Fruit fly (Drosophila melanogaster) whole organism, embryonic: ENCODE results near the gene Kah.

Experiments used
- B-H2 ChIP-seq: fragments of 200-800 bp; sonication (Bioruptor generic); optimal IDR thresholded peaks from 2 replicates; lab custom pipeline; 2018; ENCODE audit warnings: missing biosample characterization, mild to moderate bottlenecking, missing genetic modification characterization
- BtbVII ChIP-seq: fragments of 200-800 bp; sonication (Bioruptor generic); optimal IDR thresholded peaks from 3 replicates; lab custom pipeline; 2017; ENCODE audit warnings: missing biosample characterization, mild to moderate bottlenecking, missing genetic modification characterization
- CG11696 ChIP-seq: fragments of 200-800 bp; sonication (Bioruptor generic); IDR thresholded peaks from 2 replicates; pipeline ENCODE4 v1.3.6; 2022; ENCODE audit warnings: missing biosample characterization, missing genetic modification characterization
- CG12071 ChIP-seq: fragments of 200-800 bp; sonication (Bioruptor generic); optimal IDR thresholded peaks from 3 replicates; lab custom pipeline; 2018; ENCODE audit warnings: missing biosample characterization, mild to moderate bottlenecking, missing genetic modification characterization
- CG12659 ChIP-seq: fragments of 200-800 bp; sonication (Bioruptor generic); optimal IDR thresholded peaks from 3 replicates; lab custom pipeline; 2017; ENCODE audit warnings: mild to moderate bottlenecking, missing biosample characterization, missing genetic modification reagents, missing genetic modification characterization
- CG13287 ChIP-seq: fragments of 200-800 bp; sonication (Bioruptor generic); IDR thresholded peaks from 2 replicates; pipeline ENCODE4 v1.3.6; 2022; ENCODE audit warnings: missing biosample characterization, missing genetic modification characterization; ENCODE audit not compliant: partially characterized antibody
- CG1792 ChIP-seq: fragments of 200-800 bp; sonication (Bioruptor generic); optimal IDR thresholded peaks from 2 replicates; lab custom pipeline; 2016; ENCODE audit warnings: missing biosample characterization, missing genetic modification characterization
- CG18011 ChIP-seq: fragments of 200-800 bp; sonication (Bioruptor generic); optimal IDR thresholded peaks from 2 replicates; lab custom pipeline; 2017; ENCODE audit warnings: missing biosample characterization, missing genetic modification characterization, mild to moderate bottlenecking, moderate library complexity, missing genotype
- CG18764 ChIP-seq: fragments of 200-800 bp; sonication (Bioruptor generic); optimal IDR thresholded peaks from 3 replicates; lab custom pipeline; 2016; ENCODE audit warnings: missing biosample characterization, missing genetic modification characterization
- CG2678 ChIP-seq: fragments of 200-800 bp; sonication (Bioruptor generic); optimal IDR thresholded peaks from 3 replicates; lab custom pipeline; 2019; ENCODE audit warnings: missing biosample characterization, mild to moderate bottlenecking, missing genetic modification characterization, moderate library complexity
- CG2712 ChIP-seq: fragments of 200-800 bp; optimal IDR thresholded peaks from 3 replicates; lab custom pipeline; 2019; ENCODE audit warnings: missing biosample characterization, mild to moderate bottlenecking, missing genetic modification characterization, moderate library complexity
- CG2875 ChIP-seq: fragments of 200-800 bp; sonication (Bioruptor generic); optimal IDR thresholded peaks from 2 replicates; lab custom pipeline; 2017; ENCODE audit warnings: missing biosample characterization, mild to moderate bottlenecking, missing genetic modification characterization, missing genetic modification reagents
- CG2889 ChIP-seq: fragments of 200-800 bp; sonication (Bioruptor generic); IDR thresholded peaks from 3 replicates; pipeline ENCODE4 v1.3.6; 2022; ENCODE audit warnings: missing biosample characterization, missing genetic modification characterization
- CG42726 ChIP-seq: fragments of 200-800 bp; sonication (Bioruptor generic); IDR thresholded peaks from 2 replicates; pipeline ENCODE4 v1.3.6; 2022; ENCODE audit warnings: missing biosample characterization, missing genetic modification characterization; ENCODE audit not compliant: partially characterized antibody
- CG4707 ChIP-seq: fragments of 200-800 bp; sonication (Bioruptor generic); optimal IDR thresholded peaks from 2 replicates; lab custom pipeline; 2018; ENCODE audit warnings: missing biosample characterization, mild to moderate bottlenecking, missing genetic modification characterization, moderate library complexity
- CG6683 ChIP-seq: fragments of 200-800 bp; sonication (Bioruptor generic); optimal IDR thresholded peaks from 2 replicates; lab custom pipeline; 2017; ENCODE audit warnings: missing biosample characterization, mild to moderate bottlenecking, missing genetic modification characterization, missing genetic modification reagents
- CG6854 ChIP-seq: fragments of 200-800 bp; sonication (Bioruptor generic); optimal IDR thresholded peaks from 3 replicates; lab custom pipeline; 2017; ENCODE audit warnings: missing biosample characterization, mild to moderate bottlenecking, missing genetic modification characterization
- CG7928 ChIP-seq: fragments of 200-800 bp; sonication (Bioruptor generic); optimal IDR thresholded peaks from 2 replicates; lab custom pipeline; 2017; ENCODE audit warnings: missing biosample characterization, mild to moderate bottlenecking, missing genetic modification characterization
- CG9609 ChIP-seq: fragments of 200-800 bp; sonication (Bioruptor generic); optimal IDR thresholded peaks from 3 replicates; lab custom pipeline; 2016; ENCODE audit warnings: missing biosample characterization, missing genetic modification characterization
- Dbx ChIP-seq: fragments of 200-800 bp; sonication (Bioruptor generic); IDR thresholded peaks from 3 replicates; pipeline ENCODE4 v1.3.6; 2022; ENCODE audit warnings: missing biosample characterization, missing genetic modification characterization
- Dip2 ChIP-seq: fragments of 200-800 bp; sonication (Bioruptor generic); IDR thresholded peaks from 2 replicates; pipeline ENCODE4 v1.3.6; 2022; ENCODE audit warnings: missing biosample characterization, missing genetic modification characterization
- E2f2 ChIP-seq: fragments of 200-800 bp; sonication (Bioruptor generic); IDR thresholded peaks from 2 replicates; pipeline ENCODE4 v1.3.6; 2022; ENCODE audit warnings: missing biosample characterization, missing genetic modification characterization
- Hand ChIP-seq: fragments of 200-800 bp; sonication (Bioruptor generic); optimal IDR thresholded peaks from 2 replicates; lab custom pipeline; 2017; ENCODE audit warnings: mild to moderate bottlenecking, missing biosample characterization, missing genetic modification reagents, missing genetic modification characterization
- Jarid2 ChIP-seq: fragments of 200-800 bp; sonication (Bioruptor generic); optimal IDR thresholded peaks from 3 replicates; lab custom pipeline; 2017; ENCODE audit warnings: mild to moderate bottlenecking, missing biosample characterization, missing genetic modification reagents, missing genetic modification characterization
- NfI ChIP-seq: fragments of 200-800 bp; sonication (Bioruptor generic); optimal IDR thresholded peaks from 3 replicates; lab custom pipeline; 2018; ENCODE audit warnings: missing biosample characterization, mild to moderate bottlenecking, missing genetic modification characterization, moderate library complexity
- Scr ChIP-seq: fragments of 200-800 bp; sonication (Bioruptor generic); IDR thresholded peaks from 2 replicates; pipeline ENCODE4 v1.3.6; 2022; ENCODE audit warnings: missing biosample characterization, missing genetic modification characterization; ENCODE audit not compliant: partially characterized antibody
- Side ChIP-seq: fragments of 200-800 bp; sonication (Bioruptor generic); optimal IDR thresholded peaks from 2 replicates; lab custom pipeline; 2016; ENCODE audit warnings: missing biosample characterization, missing genetic modification characterization
- Sry-δ ChIP-seq: fragments of 200-800 bp; sonication (Bioruptor generic); optimal IDR thresholded peaks from 2 replicates; lab custom pipeline; 2016; ENCODE audit warnings: missing biosample characterization, missing genetic modification characterization
- ab ChIP-seq: fragments of 200-800 bp; sonication (Bioruptor generic); optimal IDR thresholded peaks from 2 replicates; lab custom pipeline; 2016; ENCODE audit warnings: missing biosample characterization, missing genetic modification characterization
- ato ChIP-seq: fragments of 200-800 bp; sonication (Bioruptor generic); IDR thresholded peaks from 2 replicates; pipeline ENCODE4 v1.3.6; 2022; ENCODE audit warnings: missing biosample characterization, missing genetic modification characterization; ENCODE audit not compliant: partially characterized antibody
- cas ChIP-seq: fragments of 200-800 bp; sonication (Bioruptor generic); IDR thresholded peaks from 2 replicates; pipeline ENCODE4 v1.3.6; 2022; ENCODE audit warnings: missing biosample characterization, missing genetic modification characterization
- chif ChIP-seq, 2 experiments: fragments of 200-800 bp; sonication (Bioruptor generic); optimal IDR thresholded peaks; 3 replicates each; lab custom pipeline; 2016; ENCODE audit warnings: missing biosample characterization in 2 of 2, missing genetic modification characterization in 2 of 2
- chinmo ChIP-seq: fragments of 200-800 bp; sonication (Bioruptor generic); IDR thresholded peaks from 4 replicates; pipeline ENCODE4 v1.3.6; 2022; ENCODE audit warnings: missing biosample characterization, missing genetic modification characterization; ENCODE audit not compliant: partially characterized antibody
- emc ChIP-seq: fragments of 200-800 bp; sonication (Bioruptor generic); optimal IDR thresholded peaks from 2 replicates; lab custom pipeline; 2016; ENCODE audit warnings: missing biosample characterization, missing genetic modification characterization
- gce ChIP-seq: fragments of 200-800 bp; sonication (Bioruptor generic); IDR thresholded peaks from 3 replicates; pipeline ENCODE4 v1.3.6; 2022; ENCODE audit warnings: missing biosample characterization, missing genetic modification characterization
- her ChIP-seq: fragments of 200-800 bp; sonication (Bioruptor generic); optimal IDR thresholded peaks from 2 replicates; lab custom pipeline; 2016; ENCODE audit warnings: missing biosample characterization, missing genetic modification characterization
- ind ChIP-seq: fragments of 200-800 bp; sonication (Bioruptor generic); optimal IDR thresholded peaks from 3 replicates; lab custom pipeline; 2016; ENCODE audit warnings: missing biosample characterization, missing genetic modification characterization
- kah ChIP-seq: fragments of 200-800 bp; sonication (Bioruptor generic); optimal IDR thresholded peaks from 2 replicates; lab custom pipeline; 2018; ENCODE audit warnings: missing biosample characterization, mild to moderate bottlenecking, missing genetic modification characterization
- klu ChIP-seq: fragments of 200-800 bp; sonication (Bioruptor generic); IDR thresholded peaks from 2 replicates; pipeline ENCODE4 v1.3.6; 2022; ENCODE audit warnings: missing biosample characterization, missing genetic modification characterization
- knrl ChIP-seq: fragments of 200-800 bp; sonication (Bioruptor generic); IDR thresholded peaks from 3 replicates; pipeline ENCODE4 v1.3.6; 2022; ENCODE audit warnings: missing biosample characterization, missing genetic modification characterization; ENCODE audit not compliant: partially characterized antibody
- nerfin-2 ChIP-seq: fragments of 200-800 bp; sonication (Bioruptor generic); IDR thresholded peaks from 2 replicates; pipeline ENCODE4 v1.3.6; 2022; ENCODE audit warnings: missing biosample characterization, missing genetic modification characterization; ENCODE audit not compliant: partially characterized antibody
- onecut ChIP-seq: fragments of 200-800 bp; sonication (Bioruptor generic); IDR thresholded peaks from 2 replicates; pipeline ENCODE4 v1.3.6; 2022; ENCODE audit warnings: missing biosample characterization, missing genetic modification characterization
- pb ChIP-seq: fragments of 200-800 bp; sonication (Bioruptor generic); optimal IDR thresholded peaks from 3 replicates; lab custom pipeline; 2016; ENCODE audit warnings: missing biosample characterization, missing genetic modification characterization
- pnt ChIP-seq: fragments of 200-800 bp; sonication (Bioruptor generic); optimal IDR thresholded peaks from 3 replicates; lab custom pipeline; 2016; ENCODE audit warnings: missing biosample characterization, missing genetic modification characterization
- pzg ChIP-seq: fragments of 200-800 bp; sonication (Bioruptor generic); optimal IDR thresholded peaks from 3 replicates; lab custom pipeline; 2018; ENCODE audit warnings: missing biosample characterization, mild to moderate bottlenecking, missing genetic modification characterization, moderate library complexity
- scrt ChIP-seq: fragments of 200-800 bp; sonication (Bioruptor generic); optimal IDR thresholded peaks from 2 replicates; lab custom pipeline; 2018; ENCODE audit warnings: missing biosample characterization, mild to moderate bottlenecking, missing genetic modification characterization, moderate library complexity
- vfl ChIP-seq: fragments of 200-800 bp; sonication (Bioruptor generic); optimal IDR thresholded peaks from 2 replicates; lab custom pipeline; 2016; ENCODE audit warnings: missing biosample characterization, missing genetic modification characterization
- zfh2 ChIP-seq: fragments of 200-800 bp; sonication (Bioruptor generic); optimal IDR thresholded peaks from 2 replicates; lab custom pipeline; 2016; ENCODE audit warnings: missing biosample characterization, missing genetic modification characterization

The Kah gene

dm6 chr3L:634319-635015 lies 45.4 kb upstream of the Kah start (continued):
- TF ChIP-seq vfl (GFP tag; lab: Kevin White, UChicago) (peak; percentile 28), CG18764 (GFP tag; lab: Kevin White, UChicago) (peak; percentile 87), BtbVII (peak; percentile 69), nerfin-2 (GFP tag; lab: Robert Waterston, UW) (no peak), Hand (peak; percentile 50), CG1792 (GFP tag; lab: Kevin White, UChicago) (peak; percentile 88), ato (no peak), CG18011 (GFP tag; lab: Kevin White, UChicago) (peak; percentile 66), B-H2 (no peak), kah (peak; percentile 80), chinmo (GFP tag; lab: Robert Waterston, UW) (0 out of 4 replicates have a peak, but pooled peaks have one; percentile 6), E2f2 (GFP tag; lab: Robert Waterston, UW) (peak; percentile 72), CG2712 (tag; lab: Kevin White, UChicago) (peak; percentile 95), emc (peak; percentile 60), gce (GFP tag; lab: Robert Waterston, UW) (peak; percentile 92), CG7928 (no peak), CG12659 (GFP tag; lab: Kevin White, UChicago) (peak; percentile 89), CG2889 (GFP tag; lab: Robert Waterston, UW) (peak; percentile 64; the same call in 1 of the 3 replicates), Jarid2 (GFP tag; lab: Kevin White, UChicago) (peak; percentile 57), knrl (GFP tag; lab: Robert Waterston, UW) (no peak; the same call in 2 of the 3 replicates), Sry-δ (GFP tag; lab: Kevin White, UChicago) (peak; percentile 59), klu (GFP tag; lab: Robert Waterston, UW) (peak; percentile 71), CG11696 (peak; percentile 58; the same call in 1 of the 2 replicates), CG6854 (GFP tag; lab: Kevin White, UChicago) (peak; percentile 76), chif (GFP tag; optimal IDR thresholded peaks at IDR 0.05; lab: Kevin White, UChicago) (peak; percentile 94 to 97), Dip2 (GFP tag; lab: Robert Waterston, UW) (0 out of 2 replicates have a peak, but pooled peaks have one; percentile 12), zfh2 (GFP tag; lab: Kevin White, UChicago) (no peak), CG12071 (GFP tag; lab: Kevin White, UChicago) (peak; percentile 84), ind (GFP tag; lab: Kevin White, UChicago) (peak; percentile 89), ab (GFP tag; lab: Kevin White, UChicago) (peak; percentile 70), NfI (GFP tag; lab: Kevin White, UChicago) (peak; percentile 84), CG2678 (tag; lab: Kevin White, UChicago) (peak; percentile 91), onecut (GFP tag; lab: Robert Waterston, UW) (peak; percentile 88), CG2875 (GFP tag; lab: Kevin White, UChicago) (peak; percentile 90), CG4707 (GFP tag; lab: Kevin White, UChicago) (peak; percentile 84), scrt (GFP tag; lab: Kevin White, UChicago) (peak; percentile 72), Scr (GFP tag; lab: Robert Waterston, UW) (no peak), CG9609 (GFP tag; lab: Kevin White, UChicago) (peak; percentile 95), cas (no peak), CG42726 (GFP tag; lab: Robert Waterston, UW) (no peak), pzg (GFP tag; lab: Kevin White, UChicago) (no peak), Dbx (GFP tag; lab: Robert Waterston, UW) (no peak; the same call in 2 of the 3 replicates), Side (peak; percentile 85), pnt (GFP tag; lab: Kevin White, UChicago) (peak; percentile 94), CG6683 (GFP tag; lab: Kevin White, UChicago) (peak; percentile 53), her (peak; percentile 89), CG13287 (GFP tag; lab: Robert Waterston, UW) (no peak), pb (GFP tag; lab: Kevin White, UChicago) (peak; percentile 87)
